Fruit fly (Drosophila melanogaster): ENCODE data around the gene Pitslre.

The Pitslre gene

dm6 chr3L:20771891-20772646, 741 bp downstream of the Pitslre start (continued):
- peak; percentile 72 for TF ChIP-seq CG2116 (GFP tag; optimal IDR thresholded peaks at IDR 0.05)
- peak; percentile 81 for TF ChIP-seq H2.0 (GFP tag; IDR thresholded peaks at IDR 0.05)
- peak; percentile 44 for TF ChIP-seq ERR (GFP tag; optimal IDR thresholded peaks at IDR 0.05)
- TF ChIP-seq CG11696 (GFP tag; IDR thresholded peaks at IDR 0.05) = peak; percentile 98
- peak; percentile 67; the same call in 1 of the 2 replicates for TF ChIP-seq HLH3B (GFP tag; IDR thresholded peaks at IDR 0.05)
- TF ChIP-seq CG13296 (GFP tag; optimal IDR thresholded peaks at IDR 0.05) = peak; percentile 60
- TF ChIP-seq dimm (GFP tag; IDR thresholded peaks at IDR 0.05) = peak; percentile 51
- peak; percentile 53 for TF ChIP-seq HmgD (GFP tag; optimal IDR thresholded peaks at IDR 0.05)
- TF ChIP-seq CG6683 (GFP tag; optimal IDR thresholded peaks at IDR 0.05) = peak; percentile 72
- TF ChIP-seq CG11247 (GFP tag; IDR thresholded peaks at IDR 0.05) = peak; percentile 78
- peak; percentile 87 for TF ChIP-seq Drgx (GFP tag; IDR thresholded peaks at IDR 0.05)
- no peak for TF ChIP-seq lov (optimal IDR thresholded peaks at IDR 0.05)
- TF ChIP-seq lov (GFP tag; IDR thresholded peaks at IDR 0.05) = peak; percentile 78; the same call in 2 of the 3 replicates
- TF ChIP-seq CG12391 (tag; optimal IDR thresholded peaks at IDR 0.05) = peak; percentile 84
- TF ChIP-seq cas (GFP tag; IDR thresholded peaks at IDR 0.05) = 0 out of 2 replicates have a peak, but pooled peaks have one; percentile 38
- no peak for TF ChIP-seq slou (GFP tag; optimal IDR thresholded peaks at IDR 0.05)
- no peak for TF ChIP-seq CG15479 (GFP tag; optimal IDR thresholded peaks at IDR 0.05)
- no peak for TF ChIP-seq Dip2 (GFP tag; IDR thresholded peaks at IDR 0.05)
- peak; percentile 43 for TF ChIP-seq CG7987 (GFP tag; optimal IDR thresholded peaks at IDR 0.05)
- no peak for TF ChIP-seq phol (tag; optimal IDR thresholded peaks at IDR 0.05)
- no peak for TF ChIP-seq hkb (optimal IDR thresholded peaks at IDR 0.05)
- TF ChIP-seq hkb (GFP tag; IDR thresholded peaks at IDR 0.05) = peak; percentile 94
- peak; percentile 51 for TF ChIP-seq pum (GFP tag; optimal IDR thresholded peaks at IDR 0.05)
- no peak for TF ChIP-seq crp (GFP tag; optimal IDR thresholded peaks at IDR 0.05)
- TF ChIP-seq Gsc (GFP tag; IDR thresholded peaks at IDR 0.05) = no peak
- peak; percentile 89 for TF ChIP-seq vvl (GFP tag; IDR thresholded peaks at IDR 0.05)
- peak; percentile 50 for TF ChIP-seq Bteb2 (GFP tag; optimal IDR thresholded peaks at IDR 0.05)
- peak; percentile 70 for TF ChIP-seq CG6813 (GFP tag; optimal IDR thresholded peaks at IDR 0.05)
- TF ChIP-seq org-1 (GFP tag; optimal IDR thresholded peaks at IDR 0.05) = peak; percentile 76
- TF ChIP-seq CG34376 (GFP tag; optimal IDR thresholded peaks at IDR 0.05) = peak; percentile 43
- peak; percentile 67 for TF ChIP-seq salm (tag; optimal IDR thresholded peaks at IDR 0.05)
- TF ChIP-seq jigr1 (GFP tag; IDR thresholded peaks at IDR 0.05) = peak; percentile 42; the same call in 1 of the 3 replicates
- peak; percentile 68 for TF ChIP-seq CG17361 (GFP tag; IDR thresholded peaks at IDR 0.05)
- TF ChIP-seq CG33213 (GFP tag; optimal IDR thresholded peaks at IDR 0.05) = peak; percentile 63
- no peak for TF ChIP-seq GATAe (GFP tag; conservative IDR thresholded peaks at IDR 0.05)
- no peak for TF ChIP-seq gt (GFP tag; IDR thresholded peaks at IDR 0.05)
- TF ChIP-seq Neu2 (GFP tag; optimal IDR thresholded peaks at IDR 0.05; ENCODE audit: borderline replicate concordance) = no peak
- no peak for TF ChIP-seq Lim3 (GFP tag; IDR thresholded peaks at IDR 0.05)
- TF ChIP-seq slp2 (GFP tag; optimal IDR thresholded peaks at IDR 0.05) = peak; percentile 67
- TF ChIP-seq Ptx1 (GFP tag; IDR thresholded peaks at IDR 0.05) = peak; percentile 81
- peak; percentile 35 for TF ChIP-seq NC2α (GFP tag; optimal IDR thresholded peaks at IDR 0.05)
- TF ChIP-seq mirr (GFP tag; optimal IDR thresholded peaks at IDR 0.05) = peak; percentile 45
- TF ChIP-seq Hr3 (GFP tag; optimal IDR thresholded peaks at IDR 0.05) = peak; percentile 56
- TF ChIP-seq ewg (GFP tag; optimal IDR thresholded peaks at IDR 0.05) = peak; percentile 60
- TF ChIP-seq CG2712 (tag; optimal IDR thresholded peaks at IDR 0.05) = peak; percentile 84
- TF ChIP-seq Bgb (GFP tag; IDR thresholded peaks at IDR 0.05; ENCODE audit: partially characterized antibody) = no peak
- TF ChIP-seq CG15011 (GFP tag; optimal IDR thresholded peaks at IDR 0.05) = peak; percentile 37
- peak; percentile 83 for TF ChIP-seq CG5953 (GFP tag; IDR thresholded peaks at IDR 0.05)
- TF ChIP-seq gro (GFP tag; optimal IDR thresholded peaks at IDR 0.05) = peak; percentile 69
- TF ChIP-seq crc (GFP tag; optimal IDR thresholded peaks at IDR 0.05) = no peak

All from whole organism, embryonic.